Fruit fly (Drosophila melanogaster): ENCODE measurements around the gene CG34132.

CG34132 gene

dm6 chr2L:7897245-7897644 lies 11.9 kb downstream of the CG34132 start:
- no peak for TF ChIP-seq insv (optimal IDR thresholded peaks at IDR 0.05)
- no peak for TF ChIP-seq ttk (optimal IDR thresholded peaks at IDR 0.05)
- TF ChIP-seq Myc (optimal IDR thresholded peaks at IDR 0.05), result no peak
- no peak for TF ChIP-seq Sin3A (optimal IDR thresholded peaks at IDR 0.05)
- no peak for TF ChIP-seq psq (optimal IDR thresholded peaks at IDR 0.05)
- no peak for TF ChIP-seq h (optimal IDR thresholded peaks at IDR 0.05)

- TF ChIP-seq Sin3A (optimal IDR thresholded peaks at IDR 0.05), result no peak
- no peak for TF ChIP-seq h (optimal IDR thresholded peaks at IDR 0.05)
- TF ChIP-seq psq (optimal IDR thresholded peaks at IDR 0.05), result no peak
- TF ChIP-seq ttk (optimal IDR thresholded peaks at IDR 0.05), result no peak
- no peak for TF ChIP-seq Myc (optimal IDR thresholded peaks at IDR 0.05)
- TF ChIP-seq insv (optimal IDR thresholded peaks at IDR 0.05), result no peak
These were observed 13.3 kb downstream of the CG34132 start for dm6 chr2L:7898581-7898980.

- TF ChIP-seq psq (optimal IDR thresholded peaks at IDR 0.05) (no peak), Sin3A (optimal IDR thresholded peaks at IDR 0.05) (no peak), ttk (optimal IDR thresholded peaks at IDR 0.05) (no peak), Myc (optimal IDR thresholded peaks at IDR 0.05) (no peak), insv (optimal IDR thresholded peaks at IDR 0.05) (no peak), h (optimal IDR thresholded peaks at IDR 0.05) (no peak)
These were observed 13.8 kb downstream of the CG34132 start for dm6 chr2L:7899108-7899507.

- TF ChIP-seq ttk (optimal IDR thresholded peaks at IDR 0.05) (no peak), h (optimal IDR thresholded peaks at IDR 0.05) (no peak), insv (optimal IDR thresholded peaks at IDR 0.05) (no peak), psq (optimal IDR thresholded peaks at IDR 0.05) (no peak), Sin3A (optimal IDR thresholded peaks at IDR 0.05) (no peak), Myc (optimal IDR thresholded peaks at IDR 0.05) (no peak)
These were observed 14.6 kb downstream of the CG34132 start for dm6 chr2L:7899949-7900348.

dm6 chr2L:7901833-7902232 lies 16.5 kb downstream of the CG34132 start:
- TF ChIP-seq Sin3A (optimal IDR thresholded peaks at IDR 0.05), result no peak
- no peak for TF ChIP-seq ttk (optimal IDR thresholded peaks at IDR 0.05)
- no peak for TF ChIP-seq psq (optimal IDR thresholded peaks at IDR 0.05)
- TF ChIP-seq h (optimal IDR thresholded peaks at IDR 0.05), result no peak
- no peak for TF ChIP-seq insv (optimal IDR thresholded peaks at IDR 0.05)
- no peak for TF ChIP-seq Myc (optimal IDR thresholded peaks at IDR 0.05)

dm6 chr2L:7909327-7909804 lies 24.1 kb downstream of the CG34132 start:
- TF ChIP-seq insv (optimal IDR thresholded peaks at IDR 0.05), result no peak
- TF ChIP-seq h (optimal IDR thresholded peaks at IDR 0.05), result no peak
- TF ChIP-seq Myc (optimal IDR thresholded peaks at IDR 0.05), result no peak
- TF ChIP-seq psq (optimal IDR thresholded peaks at IDR 0.05), result no peak
- TF ChIP-seq ttk (optimal IDR thresholded peaks at IDR 0.05), result no peak
- no peak for TF ChIP-seq Sin3A (optimal IDR thresholded peaks at IDR 0.05)

dm6 chr2L:7909854-7910253 lies 24.6 kb downstream of the CG34132 start:
- TF ChIP-seq ttk (optimal IDR thresholded peaks at IDR 0.05) (no peak), Sin3A (optimal IDR thresholded peaks at IDR 0.05) (no peak), h (optimal IDR thresholded peaks at IDR 0.05) (no peak), Myc (optimal IDR thresholded peaks at IDR 0.05) (no peak), insv (optimal IDR thresholded peaks at IDR 0.05) (no peak), psq (optimal IDR thresholded peaks at IDR 0.05) (no peak)

dm6 chr2L:7911209-7911859 lies 26.0 kb downstream of the CG34132 start:
- TF ChIP-seq psq (optimal IDR thresholded peaks at IDR 0.05), result no peak
- no peak for TF ChIP-seq h (optimal IDR thresholded peaks at IDR 0.05)
- no peak for TF ChIP-seq Myc (optimal IDR thresholded peaks at IDR 0.05)
- no peak for TF ChIP-seq Sin3A (optimal IDR thresholded peaks at IDR 0.05)
- no peak for TF ChIP-seq insv (optimal IDR thresholded peaks at IDR 0.05)
- no peak for TF ChIP-seq ttk (optimal IDR thresholded peaks at IDR 0.05)

- TF ChIP-seq insv (optimal IDR thresholded peaks at IDR 0.05) (no peak), psq (optimal IDR thresholded peaks at IDR 0.05) (no peak), Myc (optimal IDR thresholded peaks at IDR 0.05) (no peak), ttk (optimal IDR thresholded peaks at IDR 0.05) (no peak), Sin3A (optimal IDR thresholded peaks at IDR 0.05) (no peak), h (optimal IDR thresholded peaks at IDR 0.05) (no peak)
These were observed 27.6 kb downstream of the CG34132 start for dm6 chr2L:7912878-7913277.

- TF ChIP-seq Myc (optimal IDR thresholded peaks at IDR 0.05) (no peak), psq (optimal IDR thresholded peaks at IDR 0.05) (no peak), h (optimal IDR thresholded peaks at IDR 0.05) (no peak), ttk (optimal IDR thresholded peaks at IDR 0.05) (no peak), insv (optimal IDR thresholded peaks at IDR 0.05) (no peak), Sin3A (optimal IDR thresholded peaks at IDR 0.05) (no peak)
These were observed 29.7 kb downstream of the CG34132 start for dm6 chr2L:7914948-7915549.

- TF ChIP-seq Sin3A (optimal IDR thresholded peaks at IDR 0.05), result no peak
- no peak for TF ChIP-seq h (optimal IDR thresholded peaks at IDR 0.05)
- no peak for TF ChIP-seq Myc (optimal IDR thresholded peaks at IDR 0.05)
- no peak for TF ChIP-seq insv (optimal IDR thresholded peaks at IDR 0.05)
- TF ChIP-seq psq (optimal IDR thresholded peaks at IDR 0.05), result no peak
- no peak for TF ChIP-seq ttk (optimal IDR thresholded peaks at IDR 0.05)
These were observed 31.1 kb downstream of the CG34132 start for dm6 chr2L:7916368-7916767.

dm6 chr2L:7918770-7919169 lies 33.5 kb downstream of the CG34132 start:
- TF ChIP-seq Sin3A (optimal IDR thresholded peaks at IDR 0.05) (no peak), h (optimal IDR thresholded peaks at IDR 0.05) (no peak), ttk (optimal IDR thresholded peaks at IDR 0.05) (no peak), psq (optimal IDR thresholded peaks at IDR 0.05) (no peak), Myc (optimal IDR thresholded peaks at IDR 0.05) (no peak), insv (optimal IDR thresholded peaks at IDR 0.05) (no peak)
